Worm (Caenorhabditis elegans): ENCODE data around the gene M02D8.2.

The M02D8.2 gene

DNA sequence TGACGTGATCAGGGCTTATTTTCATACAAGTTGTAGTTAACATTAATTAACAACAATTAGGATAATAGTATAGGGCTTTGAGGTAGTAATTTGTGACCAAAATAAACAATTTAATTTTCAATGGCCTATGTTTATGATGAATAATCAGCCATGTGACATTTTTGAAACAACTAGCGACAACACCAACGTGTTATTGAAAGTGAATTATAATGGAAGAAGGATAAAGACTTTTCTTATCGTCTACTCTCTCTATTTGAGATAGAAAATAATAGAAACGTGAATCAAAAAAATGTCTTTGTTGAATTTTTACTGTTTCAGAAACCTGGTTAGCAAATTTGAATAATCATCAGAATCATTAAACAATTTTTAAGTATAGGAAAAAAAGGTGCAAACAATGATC, 1.7 kb upstream of the M02D8.2 start:
- TF ChIP-seq hlh-30 (tag; optimal IDR thresholded peaks at IDR 0.05; ENCODE audit: insufficient read depth) = no peak

DNA sequence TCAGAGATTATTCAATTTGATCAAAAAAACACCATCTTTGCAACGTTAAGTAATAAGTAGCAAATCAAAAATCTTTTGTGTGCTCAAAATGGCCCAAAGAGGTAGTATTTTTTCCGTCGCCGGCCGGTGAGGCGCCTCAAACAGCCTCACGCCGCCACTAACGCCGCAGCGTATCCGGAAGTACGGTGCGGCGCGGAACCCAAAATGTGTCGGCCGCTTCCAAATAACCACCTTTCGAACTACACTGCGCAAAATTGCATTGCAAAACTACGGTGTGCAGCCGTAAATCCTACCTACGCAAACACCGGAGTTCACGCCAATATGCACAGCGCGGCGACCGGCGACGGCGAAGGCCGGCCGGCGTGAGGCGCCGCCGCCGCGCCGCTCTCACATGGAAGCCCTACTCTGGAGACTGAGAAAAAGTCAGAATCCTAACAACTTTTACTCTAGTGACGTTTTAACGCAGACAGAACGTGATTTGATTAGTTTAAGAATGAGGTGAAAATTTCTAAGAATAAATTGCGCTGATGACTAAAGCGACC, 2.2 kb downstream of the M02D8.2 start:
- TF ChIP-seq Y48G9A.11 (GFP tag; IDR thresholded peaks at IDR 0.05) = 0 out of 2 replicates have a peak, but pooled peaks have one; percentile 26
- TF ChIP-seq spr-3 (GFP tag; optimal IDR thresholded peaks at IDR 0.05) = no peak
- TF ChIP-seq D1046.2 (GFP tag; IDR thresholded peaks at IDR 0.05) = 0 out of 2 replicates have a peak, but pooled peaks have one; percentile 25
- TF ChIP-seq fkh-10 (GFP tag; optimal IDR thresholded peaks at IDR 0.05) = no peak
- TF ChIP-seq mes-2 (tag; optimal IDR thresholded peaks at IDR 0.05; ENCODE audit: poor library complexity, severe bottlenecking) = no peak
- no peak for TF ChIP-seq ceh-82 (tag; optimal IDR thresholded peaks at IDR 0.05)
- TF ChIP-seq set-16 (GFP tag; IDR thresholded peaks at IDR 0.05) = peak; percentile 88
- no peak for TF ChIP-seq dve-1 (tag; optimal IDR thresholded peaks at IDR 0.05; ENCODE audit: insufficient read depth)
- TF ChIP-seq F26F4.8 (GFP tag; conservative IDR thresholded peaks at IDR 0.05) = no peak
- no peak for TF ChIP-seq daf-8 (GFP tag; IDR thresholded peaks at IDR 0.05)
- TF ChIP-seq zfp-3 (GFP tag; conservative IDR thresholded peaks at IDR 0.05) = no peak
- no peak for TF ChIP-seq lim-7 (GFP tag; IDR thresholded peaks at IDR 0.05)
- no peak for TF ChIP-seq fos-1 (tag; optimal IDR thresholded peaks at IDR 0.05)
- no peak for TF ChIP-seq ceh-62 (tag; optimal IDR thresholded peaks at IDR 0.05)
- no peak for TF ChIP-seq duxl-1 (tag; optimal IDR thresholded peaks at IDR 0.05; ENCODE audit: poor library complexity)
- no peak for TF ChIP-seq ztf-11 (tag; optimal IDR thresholded peaks at IDR 0.05)
- no peak for TF ChIP-seq madf-9 (GFP tag; conservative IDR thresholded peaks at IDR 0.05)
- TF ChIP-seq attf-4 (tag; optimal IDR thresholded peaks at IDR 0.05) = no peak
- no peak for TF ChIP-seq php-3 (GFP tag; IDR thresholded peaks at IDR 0.05)
- peak; percentile 54 for TF ChIP-seq F10B5.3 (tag; optimal IDR thresholded peaks at IDR 0.05)
- no peak for TF ChIP-seq nhr-77 (tag; optimal IDR thresholded peaks at IDR 0.05)
- TF ChIP-seq dmd-8 (GFP tag; IDR thresholded peaks at IDR 0.05) = no peak
- no peak for TF ChIP-seq snpc-4 (tag; optimal IDR thresholded peaks at IDR 0.05)
- TF ChIP-seq zag-1 (tag; optimal IDR thresholded peaks at IDR 0.05) = no peak
- TF ChIP-seq mep-1 (tag; optimal IDR thresholded peaks at IDR 0.05) = no peak
- no peak for TF ChIP-seq ama-1 (optimal IDR thresholded peaks at IDR 0.05)
- TF ChIP-seq unc-130 (GFP tag; optimal IDR thresholded peaks at IDR 0.05) = no peak
- no peak for TF ChIP-seq zip-2 (tag; optimal IDR thresholded peaks at IDR 0.05)
- no peak for TF ChIP-seq nhr-111 (GFP tag; optimal IDR thresholded peaks at IDR 0.05)
- TF ChIP-seq Y105C5A.15 (GFP tag; IDR thresholded peaks at IDR 0.05) = no peak
- no peak for TF ChIP-seq ceh-44 (GFP tag; IDR thresholded peaks at IDR 0.05)
- no peak for TF ChIP-seq lin-1 (GFP tag; IDR thresholded peaks at IDR 0.05)
- no peak for TF ChIP-seq F44E2.7 (GFP tag; IDR thresholded peaks at IDR 0.05)
- TF ChIP-seq snpc-1.2 (GFP tag; IDR thresholded peaks at IDR 0.05) = peak; percentile 49; the same call in 1 of the 2 replicates
- no peak for TF ChIP-seq lin-29 (GFP tag; IDR thresholded peaks at IDR 0.05)
- TF ChIP-seq daf-19 (GFP tag; conservative IDR thresholded peaks at IDR 0.05) = no peak
- no peak for TF ChIP-seq vab-7 (GFP tag; IDR thresholded peaks at IDR 0.05)
- no peak for TF ChIP-seq dmd-9 (GFP tag; IDR thresholded peaks at IDR 0.05)
- TF ChIP-seq nhr-42 (GFP tag; IDR thresholded peaks at IDR 0.05) = 0 out of 2 replicates have a peak, but pooled peaks have one; percentile 24

DNA sequence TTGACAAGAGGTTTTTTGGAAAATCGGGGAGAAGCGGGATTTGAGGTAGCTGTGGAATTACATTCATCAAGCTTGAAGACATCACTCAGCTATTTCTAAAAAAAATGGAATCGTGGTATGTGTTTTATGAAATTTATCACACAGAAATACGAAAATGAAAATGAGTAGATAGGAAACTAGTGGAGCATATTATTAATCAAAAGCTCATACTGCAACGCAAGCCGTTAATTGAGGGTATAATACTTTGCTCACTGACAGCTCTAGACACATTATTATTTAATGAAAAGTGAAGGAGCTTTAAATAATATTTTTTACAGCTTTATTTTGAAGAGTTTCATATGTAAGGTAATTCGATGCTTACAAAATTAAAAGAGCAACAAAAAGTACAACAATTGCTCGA, 3.4 kb downstream of the M02D8.2 start, which contains the start of gene M02D8.7:
TSS of gene M02D8.7 (minus strand) at position 101 of the 400 bp plus-strand sequence.
- TF ChIP-seq mdt-29 (GFP tag; IDR thresholded peaks at IDR 0.05) = no peak
- TF ChIP-seq nhr-48 (tag; optimal IDR thresholded peaks at IDR 0.05) = no peak
- no peak for TF ChIP-seq Y105C5A.15 (GFP tag; IDR thresholded peaks at IDR 0.05)
- TF ChIP-seq zip-2 (tag; optimal IDR thresholded peaks at IDR 0.05) = no peak
- TF ChIP-seq R02D3.7 (tag; optimal IDR thresholded peaks at IDR 0.05) = no peak
- no peak for TF ChIP-seq mxl-3 (GFP tag; optimal IDR thresholded peaks at IDR 0.05)
- TF ChIP-seq cey-2 (tag; optimal IDR thresholded peaks at IDR 0.05; ENCODE audit: borderline replicate concordance, insufficient read depth) = no peak
- no peak for TF ChIP-seq lin-39 (tag; optimal IDR thresholded peaks at IDR 0.05)
- TF ChIP-seq pqm-1 (tag; optimal IDR thresholded peaks at IDR 0.05) = no peak
- TF ChIP-seq nhr-77 (tag; optimal IDR thresholded peaks at IDR 0.05) = no peak
